Fruit fly (Drosophila melanogaster) whole organism, embryonic: ENCODE measurements around the gene phol.

Experiments used
- ATbp ChIP-seq: fragments of 200-800 bp; sonication (Bioruptor generic); optimal IDR thresholded peaks from 2 replicates; lab custom pipeline; 2017; ENCODE audit warnings: missing biosample characterization, mild to moderate bottlenecking, missing genetic modification characterization, missing genetic modification reagents
- Ada2b ChIP-seq: fragments of 200-800 bp; sonication (Bioruptor generic); IDR thresholded peaks from 2 replicates; pipeline ENCODE4 v1.3.6; 2022; ENCODE audit warnings: missing biosample characterization, missing genetic modification characterization
- Adf1 ChIP-seq: fragments of 200-800 bp; sonication (Bioruptor generic); IDR thresholded peaks from 2 replicates; pipeline ENCODE4 v1.3.6; 2022; ENCODE audit warnings: missing biosample characterization, missing genetic modification characterization
- CG11398 ChIP-seq: fragments of 200-800 bp; sonication (Bioruptor generic); optimal IDR thresholded peaks from 2 replicates; lab custom pipeline; 2016; ENCODE audit warnings: missing biosample characterization, missing genetic modification characterization
- CG12236 ChIP-seq: fragments of 200-800 bp; sonication (Bioruptor generic); optimal IDR thresholded peaks from 2 replicates; lab custom pipeline; 2016; ENCODE audit warnings: missing biosample characterization, missing genetic modification characterization
- CG12391 ChIP-seq: fragments of 200-800 bp; sonication (Bioruptor generic); optimal IDR thresholded peaks from 3 replicates; lab custom pipeline; 2018; ENCODE audit warnings: missing biosample characterization, mild to moderate bottlenecking, missing genetic modification characterization, moderate library complexity
- CG14050 ChIP-seq: fragments of 200-800 bp; sonication (Bioruptor generic); IDR thresholded peaks from 3 replicates; pipeline ENCODE4 v1.3.6; 2022; ENCODE audit warnings: missing biosample characterization, missing genetic modification characterization
- CG16815 ChIP-seq: fragments of 200-800 bp; sonication (Bioruptor generic); optimal IDR thresholded peaks from 3 replicates; lab custom pipeline; 2017; ENCODE audit warnings: missing biosample characterization, mild to moderate bottlenecking, missing genetic modification characterization
- CG17359 ChIP-seq: fragments of 200-800 bp; sonication (Bioruptor generic); optimal IDR thresholded peaks from 3 replicates; lab custom pipeline; 2018; ENCODE audit warnings: missing biosample characterization, mild to moderate bottlenecking, missing genetic modification characterization, moderate library complexity
- CG2875 ChIP-seq: fragments of 200-800 bp; sonication (Bioruptor generic); optimal IDR thresholded peaks from 2 replicates; lab custom pipeline; 2017; ENCODE audit warnings: missing biosample characterization, mild to moderate bottlenecking, missing genetic modification characterization, missing genetic modification reagents
- CG2889 ChIP-seq: fragments of 200-800 bp; sonication (Bioruptor generic); IDR thresholded peaks from 3 replicates; pipeline ENCODE4 v1.3.6; 2022; ENCODE audit warnings: missing biosample characterization, missing genetic modification characterization
- CG30403 ChIP-seq: fragments of 200-800 bp; sonication (Bioruptor generic); optimal IDR thresholded peaks from 3 replicates; lab custom pipeline; 2016; ENCODE audit warnings: missing biosample characterization, missing genetic modification characterization
- CG32772 ChIP-seq: fragments of 200-800 bp; sonication (Bioruptor generic); IDR thresholded peaks from 2 replicates; pipeline ENCODE4 v1.3.6; 2022; ENCODE audit warnings: missing biosample characterization, missing genetic modification characterization
- CG33557 ChIP-seq: fragments of 200-800 bp; sonication (Bioruptor generic); optimal IDR thresholded peaks from 2 replicates; lab custom pipeline; 2019; ENCODE audit warnings: missing biosample characterization, mild to moderate bottlenecking, missing genetic modification characterization, moderate library complexity
- CG34376 ChIP-seq: fragments of 200-800 bp; sonication (Bioruptor generic); optimal IDR thresholded peaks from 2 replicates; lab custom pipeline; 2018; ENCODE audit warnings: missing biosample characterization, mild to moderate bottlenecking, missing genetic modification characterization
- CG3847 ChIP-seq: fragments of 200-800 bp; sonication (Bioruptor generic); IDR thresholded peaks from 2 replicates; pipeline ENCODE4 v1.3.6; 2022; ENCODE audit warnings: missing biosample characterization, missing genetic modification characterization
- CG4360 ChIP-seq: fragments of 200-800 bp; sonication (Bioruptor generic); IDR thresholded peaks from 2 replicates; pipeline ENCODE4 v1.3.6; 2022; ENCODE audit warnings: missing biosample characterization, missing genetic modification characterization
- CG43689 ChIP-seq: fragments of 200-800 bp; sonication (Bioruptor generic); IDR thresholded peaks from 2 replicates; pipeline ENCODE4 v1.3.6; 2022; ENCODE audit warnings: missing biosample characterization, missing genetic modification characterization
- CG6254 ChIP-seq: fragments of 200-800 bp; sonication (Bioruptor generic); optimal IDR thresholded peaks from 3 replicates; lab custom pipeline; 2017; ENCODE audit warnings: mild to moderate bottlenecking, missing biosample characterization, missing genetic modification reagents, missing genetic modification characterization
- CG8478 ChIP-seq: fragments of >200 bp; optimal IDR thresholded peaks from 2 replicates; lab custom pipeline; 2018
- CG9797 ChIP-seq: fragments of 200-800 bp; sonication (Bioruptor generic); optimal IDR thresholded peaks from 3 replicates; lab custom pipeline; 2018; ENCODE audit warnings: missing biosample characterization, mild to moderate bottlenecking, missing genetic modification characterization
- Elba2 ChIP-seq: fragments of 200-800 bp; sonication (Bioruptor generic); optimal IDR thresholded peaks from 3 replicates; lab custom pipeline; 2016; ENCODE audit warnings: missing biosample characterization, missing genetic modification characterization
- Ets97D ChIP-seq: fragments of 200-800 bp; sonication (Bioruptor generic); optimal IDR thresholded peaks from 3 replicates; lab custom pipeline; 2016; ENCODE audit warnings: missing biosample characterization, missing genetic modification characterization
- H15 ChIP-seq: fragments of 200-800 bp; sonication (Bioruptor generic); IDR thresholded peaks from 3 replicates; pipeline ENCODE4 v1.3.6; 2022; ENCODE audit warnings: missing biosample characterization, missing genetic modification characterization
- HLH54F ChIP-seq: fragments of 200-800 bp; sonication (Bioruptor generic); optimal IDR thresholded peaks from 3 replicates; lab custom pipeline; 2016; ENCODE audit warnings: missing biosample characterization, missing genetic modification characterization
- Hey ChIP-seq: fragments of 200-800 bp; sonication (Bioruptor generic); optimal IDR thresholded peaks from 3 replicates; lab custom pipeline; 2018; ENCODE audit warnings: missing biosample characterization, mild to moderate bottlenecking, missing genetic modification characterization
- Hr78 ChIP-seq, 2 experiments: fragments of 200-800 bp in 1 of 2; fragments of >200 bp in 1 of 2; sonication (Bioruptor generic) in 1 of 2; optimal IDR thresholded peaks; 2 replicates each; lab custom pipeline; 2017 to 2019; ENCODE audit warnings: missing biosample characterization in 2 of 2, missing genetic modification characterization in 2 of 2, mild to moderate bottlenecking in 1 of 2, moderate library complexity in 1 of 2
- Lhr ChIP-seq: fragments of 200-800 bp; sonication (Bioruptor generic); optimal IDR thresholded peaks from 3 replicates; lab custom pipeline; 2017; ENCODE audit warnings: mild to moderate bottlenecking, missing biosample characterization, missing genetic modification reagents, missing genetic modification characterization
- Nf-YB ChIP-seq: fragments of 200-800 bp; sonication (Bioruptor generic); optimal IDR thresholded peaks from 3 replicates; lab custom pipeline; 2019; ENCODE audit warnings: missing biosample characterization, mild to moderate bottlenecking, missing genetic modification characterization, moderate library complexity
- Poxn ChIP-seq: fragments of 200-800 bp; sonication (Bioruptor generic); IDR thresholded peaks from 2 replicates; pipeline ENCODE4 v1.3.6; 2022; ENCODE audit warnings: missing biosample characterization, missing genetic modification characterization
- Six4 ChIP-seq: fragments of 200-800 bp; sonication (Bioruptor generic); optimal IDR thresholded peaks from 2 replicates; lab custom pipeline; 2016; ENCODE audit warnings: missing biosample characterization, missing genetic modification characterization
- Sox100B ChIP-seq: fragments of 200-800 bp; sonication (Bioruptor generic); optimal IDR thresholded peaks from 3 replicates; lab custom pipeline; 2018; ENCODE audit warnings: missing biosample characterization, mild to moderate bottlenecking, missing genetic modification characterization
- Xrp1 ChIP-seq: fragments of 200-800 bp; sonication (Bioruptor generic); IDR thresholded peaks from 2 replicates; pipeline ENCODE4 v1.3.6; 2022; ENCODE audit warnings: missing biosample characterization, missing genetic modification characterization
- abd-A ChIP-seq: fragments of 200-800 bp; sonication (Bioruptor generic); optimal IDR thresholded peaks from 3 replicates; lab custom pipeline; 2019; ENCODE audit warnings: missing biosample characterization, mild to moderate bottlenecking, missing genetic modification characterization, moderate library complexity
- bab2 ChIP-seq: fragments of 200-800 bp; sonication (Bioruptor generic); optimal IDR thresholded peaks from 2 replicates; lab custom pipeline; 2016; ENCODE audit warnings: missing biosample characterization, missing genetic modification characterization
- chinmo ChIP-seq: fragments of 200-800 bp; sonication (Bioruptor generic); IDR thresholded peaks from 4 replicates; pipeline ENCODE4 v1.3.6; 2022; ENCODE audit warnings: missing biosample characterization, missing genetic modification characterization; ENCODE audit not compliant: partially characterized antibody
- crc ChIP-seq: fragments of 200-800 bp; sonication (Bioruptor generic); optimal IDR thresholded peaks from 2 replicates; lab custom pipeline; 2016; ENCODE audit warnings: missing biosample characterization, missing genetic modification characterization
- croc ChIP-seq: fragments of 200-800 bp; sonication (Bioruptor generic); conservative IDR thresholded peaks from 3 replicates; pipeline ENCODE4 v1.3.6; 2022; ENCODE audit warnings: missing biosample characterization, missing genetic modification characterization
- cwo ChIP-seq: fragments of 200-800 bp; sonication (Bioruptor generic); optimal IDR thresholded peaks from 3 replicates; lab custom pipeline; 2017; ENCODE audit warnings: missing biosample characterization, missing genetic modification characterization, mild to moderate bottlenecking, moderate library complexity, missing genetic modification reagents
- dm ChIP-seq: fragments of 200-800 bp; sonication (Bioruptor generic); optimal IDR thresholded peaks from 3 replicates; lab custom pipeline; 2016; ENCODE audit warnings: missing biosample characterization, missing genetic modification characterization
- fd64A ChIP-seq: fragments of 200-800 bp; sonication (Bioruptor generic); optimal IDR thresholded peaks from 3 replicates; lab custom pipeline; 2018; ENCODE audit warnings: missing biosample characterization, mild to moderate bottlenecking, missing genetic modification characterization
- org-1 ChIP-seq: fragments of 200-800 bp; sonication (Bioruptor generic); optimal IDR thresholded peaks from 2 replicates; lab custom pipeline; 2017; ENCODE audit warnings: missing biosample characterization, missing genetic modification characterization
- pb ChIP-seq: fragments of 200-800 bp; sonication (Bioruptor generic); optimal IDR thresholded peaks from 3 replicates; lab custom pipeline; 2016; ENCODE audit warnings: missing biosample characterization, missing genetic modification characterization
- shn ChIP-seq: fragments of 200-800 bp; sonication (Bioruptor generic); optimal IDR thresholded peaks from 3 replicates; lab custom pipeline; 2016; ENCODE audit warnings: missing biosample characterization, missing genetic modification characterization
- sisA ChIP-seq: fragments of 200-800 bp; sonication (Bioruptor generic); IDR thresholded peaks from 2 replicates; pipeline ENCODE4 v1.3.6; 2022; ENCODE audit warnings: missing biosample characterization, missing genetic modification characterization
- ssp ChIP-seq: fragments of 200-800 bp; sonication (Bioruptor generic); IDR thresholded peaks from 2 replicates; pipeline ENCODE4 v1.3.6; 2022; ENCODE audit warnings: missing biosample characterization, missing genetic modification characterization
- sug ChIP-seq: fragments of 200-800 bp; optimal IDR thresholded peaks from 2 replicates; lab custom pipeline; 2019; ENCODE audit warnings: missing biosample characterization, mild to moderate bottlenecking, missing genetic modification characterization, moderate library complexity
- tgo ChIP-seq: fragments of 200-800 bp; sonication (Bioruptor generic); IDR thresholded peaks from 3 replicates; pipeline ENCODE4 v1.3.6; 2022; ENCODE audit warnings: missing biosample characterization, missing genetic modification characterization
- tio ChIP-seq: fragments of 200-800 bp; sonication (Bioruptor generic); optimal IDR thresholded peaks from 2 replicates; lab custom pipeline; 2017; ENCODE audit warnings: missing biosample characterization, missing genetic modification characterization, inconsistent platforms
- vnd ChIP-seq: fragments of 200-800 bp; sonication (Bioruptor generic); IDR thresholded peaks from 3 replicates; pipeline ENCODE4 v1.3.6; 2022; ENCODE audit warnings: missing biosample characterization, missing genetic modification characterization; ENCODE audit not compliant: partially characterized antibody
- vvl ChIP-seq: fragments of 200-800 bp; sonication (Bioruptor generic); IDR thresholded peaks from 2 replicates; pipeline ENCODE4 v1.3.6; 2022; ENCODE audit warnings: missing biosample characterization, missing genetic modification characterization
- wdn ChIP-seq: fragments of 200-800 bp; sonication (Bioruptor generic); IDR thresholded peaks from 2 replicates; pipeline ENCODE4 v1.3.6; 2022; ENCODE audit warnings: missing biosample characterization, missing genetic modification characterization

Gene phol

dm6 chr3L:9455819-9456388, at the start of gene phol, which contains the start of gene CG3552 (continued):
- peak; percentile 44 for TF ChIP-seq CG9797 (GFP tag; lab: Kevin White, UChicago)
- TF ChIP-seq Hey, result no peak
- no peak for TF ChIP-seq CG12236 (GFP tag; lab: Kevin White, UChicago)
- no peak for TF ChIP-seq vvl (GFP tag; lab: Robert Waterston, UW)
- peak; percentile 68 for TF ChIP-seq dm (GFP tag; lab: Kevin White, UChicago)
- 0 out of 4 replicates have a peak, but pooled peaks have one; percentile 36 for TF ChIP-seq chinmo (GFP tag; lab: Robert Waterston, UW)
- no peak for TF ChIP-seq Xrp1
- TF ChIP-seq ssp, result no peak
- TF ChIP-seq Nf-YB (GFP tag; lab: Kevin White, UChicago), result no peak
- no peak for TF ChIP-seq CG32772 (GFP tag; lab: Robert Waterston, UW)
- TF ChIP-seq CG16815 (GFP tag; lab: Kevin White, UChicago), result no peak
- no peak for TF ChIP-seq cwo (GFP tag; lab: Kevin White, UChicago)
- TF ChIP-seq crc (GFP tag; lab: Kevin White, UChicago), result no peak
- TF ChIP-seq Lhr (GFP tag; lab: Kevin White, UChicago), result no peak
- no peak for TF ChIP-seq tio (GFP tag; lab: Kevin White, UChicago)
- TF ChIP-seq CG8478 (lab: Kevin White, UChicago), result peak; percentile 9
- TF ChIP-seq Adf1 (GFP tag; lab: Robert Waterston, UW), result peak; percentile 48
- peak; percentile 41 for TF ChIP-seq Ets97D (GFP tag; lab: Kevin White, UChicago)
- TF ChIP-seq Six4, result no peak
- no peak for TF ChIP-seq vnd
- TF ChIP-seq CG3847 (GFP tag; lab: Robert Waterston, UW), result no peak
- TF ChIP-seq Sox100B (GFP tag; lab: Kevin White, UChicago), result no peak
- TF ChIP-seq CG43689, result no peak
- TF ChIP-seq HLH54F (GFP tag; lab: Kevin White, UChicago), result no peak
- no peak for TF ChIP-seq tgo (GFP tag; lab: Robert Waterston, UW)
- TF ChIP-seq sisA (GFP tag; lab: Robert Waterston, UW), result no peak
- no peak for TF ChIP-seq croc (GFP tag; lab: Robert Waterston, UW)
- TF ChIP-seq sug (tag; lab: Kevin White, UChicago), result peak; percentile 29
- no peak for TF ChIP-seq pb (GFP tag; lab: Kevin White, UChicago)
- no peak for TF ChIP-seq CG2889 (GFP tag; lab: Robert Waterston, UW)
- no peak for TF ChIP-seq CG14050
- TF ChIP-seq wdn (GFP tag; lab: Robert Waterston, UW), result no peak
- peak; percentile 61 for TF ChIP-seq abd-A
- no peak for TF ChIP-seq org-1 (GFP tag; lab: Kevin White, UChicago)
- no peak for TF ChIP-seq Ada2b (GFP tag; lab: Robert Waterston, UW)
- no peak for TF ChIP-seq ATbp (GFP tag; lab: Kevin White, UChicago)
- no peak for TF ChIP-seq fd64A (GFP tag; lab: Kevin White, UChicago)
- TF ChIP-seq H15, result no peak
- no peak for TF ChIP-seq CG11398 (GFP tag; lab: Kevin White, UChicago)
- TF ChIP-seq CG12391 (tag; lab: Kevin White, UChicago), result peak; percentile 34
- TF ChIP-seq shn (GFP tag; lab: Kevin White, UChicago), result peak; percentile 21
- peak; percentile 5 for TF ChIP-seq CG34376 (GFP tag; lab: Kevin White, UChicago)
- peak; percentile 8 for TF ChIP-seq CG30403 (GFP tag; lab: Kevin White, UChicago)
- no peak for TF ChIP-seq CG33557 (GFP tag; lab: Kevin White, UChicago)
- TF ChIP-seq bab2 (GFP tag; lab: Kevin White, UChicago), result peak; percentile 20
- TF ChIP-seq Poxn, result no peak
- TF ChIP-seq Elba2, result no peak
- no peak for TF ChIP-seq CG6254
- no peak for TF ChIP-seq CG2875
- TF ChIP-seq Hr78 (GFP tag; optimal IDR thresholded peaks at IDR 0.05; lab: Kevin White, UChicago), result no peak
- TF ChIP-seq CG4360, result no peak
- no peak for TF ChIP-seq CG17359 (tag; lab: Kevin White, UChicago)
